Fruit fly (Drosophila melanogaster) Kc167 (cell line): ENCODE data around the gene mRpL19.

Experiments
- Sin3A ChIP-seq: fragments of >200 bp; optimal IDR thresholded peaks from 2 replicates; lab custom pipeline; 2018; ENCODE audit warnings: missing external identifiers
- h ChIP-seq: fragments of >200 bp; optimal IDR thresholded peaks from 3 replicates; lab custom pipeline; 2018; ENCODE audit warnings: missing external identifiers
- psq ChIP-seq: fragments of >200 bp; optimal IDR thresholded peaks from 2 replicates; lab custom pipeline; 2017; ENCODE audit warnings: missing external identifiers

DNA sequence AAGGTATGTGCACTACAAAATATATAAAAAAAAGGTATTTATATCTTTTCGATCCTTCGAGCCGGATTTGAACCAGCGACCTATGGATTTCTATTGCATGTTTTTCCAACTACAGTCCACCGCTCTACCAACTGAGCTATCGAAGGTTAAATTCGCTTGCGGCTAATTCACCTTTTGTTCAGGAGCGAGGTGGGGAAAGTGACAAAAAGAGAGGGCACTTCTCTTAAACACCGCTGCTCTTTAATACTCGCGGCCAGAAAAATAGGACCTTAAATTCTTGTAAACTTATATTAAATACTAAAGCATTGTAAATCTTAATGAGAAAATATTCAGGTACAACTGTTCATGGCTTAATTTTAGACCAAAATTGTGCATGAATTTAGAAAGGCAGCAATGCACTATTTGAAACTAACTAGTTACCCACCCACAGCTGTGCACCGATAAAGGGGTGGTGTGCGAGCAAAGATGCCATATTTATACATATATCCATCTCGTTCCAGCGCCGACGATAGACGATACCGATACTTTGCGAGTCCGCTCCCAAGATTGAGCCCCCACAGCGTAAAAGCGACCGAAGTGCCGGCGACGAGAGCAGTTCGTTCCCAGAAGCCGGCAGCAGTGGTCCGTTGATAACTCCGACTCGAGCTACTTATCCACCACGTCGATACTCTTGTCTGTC is 4.7 kb upstream of the mRpL19 start:
- no peak for TF ChIP-seq Sin3A
- no peak for TF ChIP-seq psq (lab: Kevin White, UChicago)
- no peak for TF ChIP-seq h (lab: Kevin White, UChicago)
